Fruit fly (Drosophila melanogaster) ovary, adult (tissue): ENCODE results near the gene CG1324.

Source experiments
- CG17801 ChIP-seq: fragments of 200-800 bp; optimal IDR thresholded peaks from 2 replicates; lab custom pipeline; 2019; ENCODE audit warnings: missing biosample characterization, mild to moderate bottlenecking, missing genetic modification characterization, moderate library complexity; ENCODE audit not compliant: partially characterized antibody

Gene CG1324

DNA sequence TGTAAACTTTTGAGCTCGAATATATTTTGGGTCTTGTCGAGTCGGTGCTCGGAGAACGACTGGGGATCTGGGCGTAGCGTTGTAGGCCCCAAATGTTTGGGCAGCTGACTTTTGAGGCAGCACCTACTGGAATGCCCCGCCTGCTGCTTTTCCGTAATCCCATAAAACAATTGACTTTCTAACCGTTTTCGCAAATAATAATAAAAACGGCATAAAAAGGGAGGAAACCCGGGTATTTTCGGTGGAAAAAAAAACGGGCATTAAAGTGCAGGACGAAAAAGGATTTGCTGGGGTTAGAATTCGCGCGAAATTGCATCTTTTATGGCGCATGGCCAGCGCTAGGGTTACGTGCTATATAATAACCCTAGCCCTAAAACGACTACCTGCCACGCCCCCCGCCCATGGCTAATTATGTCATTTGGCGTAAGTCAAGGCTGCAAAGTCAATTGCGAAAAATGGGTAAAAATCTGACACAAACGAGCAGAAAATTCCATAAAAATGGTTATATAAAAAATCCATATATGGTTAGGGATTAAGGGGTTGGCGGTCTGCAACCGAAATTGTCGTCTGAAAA, at the start of gene CG1324:
TSS of gene CG1324 (minus strand) at position 51 of the 574 bp plus-strand sequence.
- TF ChIP-seq CG17801: no peak

DNA sequence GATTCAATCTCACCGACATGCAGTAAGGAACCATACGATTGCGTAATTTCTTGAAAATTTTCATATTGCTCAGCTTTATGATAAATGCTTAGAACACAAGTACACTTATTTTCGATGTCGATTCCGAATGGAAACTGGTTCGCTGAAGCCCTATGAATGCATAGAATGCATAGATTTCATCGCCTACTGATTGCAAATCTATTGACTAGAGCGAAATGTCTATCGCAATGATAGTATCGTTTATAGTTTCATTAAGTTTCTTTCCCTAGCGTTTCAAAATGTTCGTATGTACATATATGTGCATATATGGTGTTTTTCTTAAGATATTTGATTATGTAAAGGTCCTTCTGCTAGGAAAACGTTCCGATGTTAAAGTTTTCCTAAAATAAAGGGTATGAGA, 45.4 kb upstream of the CG1324 start, which contains the start of gene CG32507:
TSS of gene CG32507 (minus strand) at position 101 of the 400 bp plus-strand sequence.
- no peak for TF ChIP-seq CG17801

- TF ChIP-seq CG17801: no peak
Measured at dm6 chrX:20776281-20776680, 40.5 kb upstream of the CG1324 start.

- no peak for TF ChIP-seq CG17801
Measured at dm6 chrX:20760444-20760843, 24.7 kb upstream of the CG1324 start.

DNA sequence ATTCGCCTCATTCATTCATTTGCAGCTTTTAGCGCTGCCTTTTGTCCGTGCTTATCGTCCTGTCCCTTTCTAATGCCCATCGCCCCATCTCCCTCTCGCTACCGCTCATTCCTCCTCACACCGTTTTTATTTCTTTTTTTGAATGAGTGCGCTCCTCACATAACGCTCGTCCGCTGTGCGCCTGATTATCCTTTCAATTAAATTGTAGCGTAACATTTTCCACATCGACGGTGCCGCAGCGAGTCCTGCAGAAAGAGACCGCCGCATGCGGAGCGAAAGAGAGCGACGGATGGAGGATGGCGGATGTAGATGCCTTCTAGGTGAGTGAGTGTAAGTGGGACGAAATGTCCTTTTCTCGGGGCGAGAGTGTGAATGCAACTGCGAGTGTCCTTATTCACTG, 21.2 kb upstream of the CG1324 start:
- TF ChIP-seq CG17801: no peak

dm6 chrX:20756447-20756846, 20.7 kb upstream of the CG1324 start:
- no peak for TF ChIP-seq CG17801

DNA sequence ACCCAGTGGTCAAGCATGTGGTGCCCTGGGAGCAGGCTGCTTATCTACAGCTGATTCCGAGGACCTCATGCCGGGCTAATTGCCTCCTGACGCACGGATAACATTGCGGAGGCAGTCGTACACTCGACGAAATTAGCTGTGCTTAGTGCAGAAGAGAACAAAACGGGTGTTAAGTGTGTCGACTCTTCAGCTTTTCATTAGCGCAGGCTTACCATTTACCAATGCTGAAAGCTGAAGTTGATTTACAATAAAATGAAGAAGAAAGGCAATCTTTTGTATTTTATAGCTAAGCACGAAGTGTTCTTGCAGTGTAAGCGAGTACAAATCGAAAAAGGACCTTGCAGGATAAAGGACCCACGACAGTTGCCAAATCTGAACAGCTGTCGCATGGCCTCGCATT, 17.4 kb upstream of the CG1324 start:
- no peak for TF ChIP-seq CG17801

dm6 chrX:20745865-20746264, 10.1 kb upstream of the CG1324 start, which contains the start of gene CG15452:
CG15452 (minus strand) TSS chrX:20745965.
- no peak for TF ChIP-seq CG17801

DNA sequence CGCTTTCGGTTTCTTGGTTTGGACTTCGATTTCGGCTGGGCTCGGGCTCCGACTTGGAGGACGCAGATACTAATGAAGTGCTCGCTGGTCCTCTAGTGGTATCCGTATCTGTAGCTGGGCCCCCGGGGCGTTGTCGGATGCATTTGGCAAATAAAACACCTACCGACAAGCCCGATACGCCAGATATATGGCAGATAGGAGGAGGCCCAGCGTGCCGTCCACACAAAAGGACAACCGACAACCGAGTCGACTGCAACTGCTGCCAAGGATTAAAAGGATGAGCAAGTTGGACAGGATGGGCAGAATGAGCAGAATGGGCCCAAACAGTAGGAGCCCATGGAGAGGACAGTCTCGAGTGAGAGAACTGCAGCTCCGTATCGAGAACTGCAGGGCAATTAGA, 3.8 kb upstream of the CG1324 start:
- TF ChIP-seq CG17801: no peak

DNA sequence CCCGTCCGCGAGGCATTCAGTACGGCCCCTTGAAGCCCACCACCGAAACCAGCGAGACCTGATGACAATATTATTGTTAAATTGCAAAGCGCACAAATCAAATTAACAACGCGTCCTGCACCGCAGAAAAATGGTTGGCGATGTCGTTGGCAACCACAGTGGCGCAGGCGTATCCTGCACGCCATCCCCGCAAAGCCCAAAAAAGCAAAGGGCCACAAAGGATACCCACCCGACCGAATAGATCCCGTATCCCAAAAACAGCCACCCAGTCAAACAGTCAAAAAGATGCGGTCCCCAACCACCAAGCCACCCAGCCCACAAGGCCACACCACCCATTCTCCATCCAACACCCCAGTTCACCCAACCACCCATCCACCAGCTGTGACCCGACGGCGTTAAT, 4.3 kb downstream of the CG1324 start:
- no peak for TF ChIP-seq CG17801

dm6 chrX:20728591-20728990, 7.2 kb downstream of the CG1324 start:
- no peak for TF ChIP-seq CG17801

DNA sequence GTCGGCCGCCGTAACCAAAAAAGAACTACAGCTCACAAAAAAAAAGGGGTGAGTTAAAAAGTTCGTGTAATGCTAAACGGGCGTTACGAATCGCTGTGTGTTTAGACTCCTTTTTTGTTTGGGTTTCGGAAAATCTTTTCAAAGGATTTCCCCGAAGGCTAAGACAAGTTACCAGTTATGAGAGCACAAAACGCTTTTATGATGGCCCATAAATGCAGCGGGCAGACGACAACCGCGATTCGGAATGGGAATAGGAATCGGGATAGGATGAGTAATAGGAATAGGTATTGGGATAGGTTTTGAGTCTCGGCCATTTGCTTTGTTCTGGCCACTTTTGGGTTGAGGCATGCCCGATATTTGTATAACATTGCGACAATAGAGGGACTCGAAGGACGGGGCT, 11.3 kb downstream of the CG1324 start:
- TF ChIP-seq CG17801: no peak

DNA sequence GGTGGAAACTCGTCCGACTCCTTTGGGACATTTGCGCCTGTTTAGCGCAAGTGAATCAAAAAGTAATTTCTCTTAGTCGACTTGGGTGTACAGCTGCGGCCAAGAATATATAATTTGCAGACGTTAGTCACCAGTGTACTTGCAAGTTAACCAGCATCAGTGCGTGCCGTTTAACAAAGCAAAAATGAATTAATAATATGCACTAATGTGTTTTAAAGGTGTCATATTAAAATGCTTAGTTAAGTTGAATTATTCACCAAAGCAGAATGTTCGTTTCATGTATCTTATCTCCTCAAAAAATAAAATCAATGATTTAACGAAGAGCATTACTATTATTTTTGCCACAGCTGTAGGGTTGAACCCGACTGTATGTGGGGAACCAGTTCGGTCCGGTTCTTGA, 12.6 kb downstream of the CG1324 start:
- no peak for TF ChIP-seq CG17801

dm6 chrX:20721724-20722344, 13.9 kb downstream of the CG1324 start:
- no peak for TF ChIP-seq CG17801

DNA sequence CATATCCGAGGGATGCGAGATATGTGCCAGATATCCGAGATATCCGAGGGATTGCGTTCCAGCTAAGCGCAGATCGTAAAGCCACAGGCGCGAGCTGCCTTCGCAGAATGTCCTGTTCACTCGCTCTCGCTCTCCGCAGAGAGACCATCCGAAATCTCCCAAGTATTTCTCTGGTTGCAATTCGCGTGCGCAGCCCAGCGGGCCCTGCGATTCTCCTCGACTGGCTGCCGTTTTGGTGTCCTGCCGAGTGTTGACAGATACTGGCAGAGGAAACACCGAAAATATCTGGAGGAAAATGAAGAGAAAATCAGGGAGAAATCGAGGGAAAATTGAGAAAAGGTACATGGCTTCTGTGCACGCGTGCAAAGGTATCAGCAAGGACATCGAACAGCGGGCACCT, 18.3 kb downstream of the CG1324 start:
- TF ChIP-seq CG17801: no peak

- TF ChIP-seq CG17801: no peak
Measured at dm6 chrX:20713317-20713716, 22.4 kb downstream of the CG1324 start.

- TF ChIP-seq CG17801: no peak
Measured at dm6 chrX:20709682-20710081, 26.1 kb downstream of the CG1324 start.

DNA sequence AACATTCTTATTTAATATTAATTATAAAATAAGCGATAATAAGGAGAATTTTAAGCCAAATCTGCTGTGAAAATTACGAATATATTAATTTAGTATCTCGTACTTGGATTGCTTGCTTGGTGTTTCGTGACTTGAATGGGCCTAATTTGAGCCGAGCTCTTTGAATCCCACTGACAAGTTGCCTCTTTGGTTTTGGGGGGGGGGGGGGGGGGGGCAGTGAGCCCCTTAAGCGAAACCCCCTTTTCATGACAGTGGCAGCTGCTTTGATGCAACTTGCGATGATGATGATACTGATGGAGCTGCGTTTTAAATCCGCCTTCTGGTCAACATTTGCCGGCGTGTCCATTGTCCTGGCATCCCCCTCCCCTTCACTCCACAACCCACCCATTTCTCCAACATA, 31.4 kb downstream of the CG1324 start:
- no peak for TF ChIP-seq CG17801

DNA sequence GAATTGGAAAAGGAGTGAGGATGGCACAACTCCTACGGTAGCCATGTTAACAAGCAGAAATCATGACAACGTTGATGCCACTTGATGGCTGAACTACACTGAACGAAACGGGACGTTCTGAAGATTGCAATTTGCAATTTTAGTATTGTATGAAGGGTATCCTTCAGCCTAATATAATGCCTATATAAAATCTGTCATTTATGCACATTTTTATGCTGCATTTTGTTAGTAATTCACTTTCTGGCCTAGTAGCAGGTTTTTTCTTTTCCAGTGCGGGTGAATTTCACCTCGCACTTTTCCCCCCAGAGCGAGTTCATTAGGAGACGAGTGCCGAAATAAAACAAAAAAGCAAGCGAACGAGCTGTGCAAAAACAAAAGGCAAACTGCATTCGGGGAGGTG, 32.9 kb downstream of the CG1324 start:
- no peak for TF ChIP-seq CG17801
